Worm (Caenorhabditis elegans): ENCODE measurements around the gene F26F4.8.

F26F4.8 gene

ce11 chrIII:4934896-4935628 is 29.8 kb upstream of the F26F4.8 start, which contains the start of gene mrps-18C:
mrps-18C (plus strand) TSS chrIII:4935578.
- peak; percentile 40 for TF ChIP-seq dpl-1 (GFP tag; optimal IDR thresholded peaks at IDR 0.05)
- TF ChIP-seq lin-38 (GFP tag; IDR thresholded peaks at IDR 0.05), result no peak
- no peak for TF ChIP-seq ctbp-1 (GFP tag; IDR thresholded peaks at IDR 0.05)
- TF ChIP-seq Y48G9A.11 (GFP tag; IDR thresholded peaks at IDR 0.05), result peak; percentile 60; the same call in 1 of the 2 replicates
- TF ChIP-seq lsy-2 (tag; optimal IDR thresholded peaks at IDR 0.05), result peak in 1 of 2 experiments; percentile 52
- TF ChIP-seq aha-1 (tag), result peak; percentile 73
- peak; percentile 59 for TF ChIP-seq mes-2 (tag; optimal IDR thresholded peaks at IDR 0.05; ENCODE audit: poor library complexity, severe bottlenecking)
- TF ChIP-seq unc-62 (GFP tag; optimal IDR thresholded peaks at IDR 0.05 in 1 of 2), result peak in 1 of 2 experiments; percentile 28
- TF ChIP-seq unc-62 (tag; optimal IDR thresholded peaks at IDR 0.05), result no peak
- TF ChIP-seq nhr-28 (tag; optimal IDR thresholded peaks at IDR 0.05), result no peak
- peak; percentile 93 for TF ChIP-seq T20F7.1 (GFP tag; optimal IDR thresholded peaks at IDR 0.05)

ce11 chrIII:4932203-4932699 is 27.0 kb upstream of the F26F4.8 start, which contains the start of the genes C26E6.12 and eri-9:
C26E6.12 (minus strand) TSS chrIII:4932253.
eri-9 (plus strand) TSS chrIII:4932450.
- TF ChIP-seq jun-1 (tag; optimal IDR thresholded peaks at IDR 0.05) (no peak), zip-11 (GFP tag; IDR thresholded peaks at IDR 0.05) (no peak)

ce11 chrIII:4930154-4930679 is 24.9 kb upstream of the F26F4.8 start, which contains the start of gene set-2:
set-2 (minus strand) TSS chrIII:4930204.
- TF ChIP-seq unc-62 (GFP tag; optimal IDR thresholded peaks at IDR 0.05 in 1 of 2), result no peak
- TF ChIP-seq unc-62 (tag; optimal IDR thresholded peaks at IDR 0.05), result no peak
- peak; percentile 91 for TF ChIP-seq dpl-1 (GFP tag; optimal IDR thresholded peaks at IDR 0.05)
- no peak for TF ChIP-seq zag-1 (tag; optimal IDR thresholded peaks at IDR 0.05)
- peak; percentile 90 for TF ChIP-seq dmd-9 (GFP tag; IDR thresholded peaks at IDR 0.05)
- no peak for TF ChIP-seq nhr-76 (tag; optimal IDR thresholded peaks at IDR 0.05)
- peak; percentile 68 for TF ChIP-seq Y48G9A.11 (GFP tag; IDR thresholded peaks at IDR 0.05)
- 0 out of 2 replicates have a peak, but pooled peaks have one; percentile 42 for TF ChIP-seq dmd-8 (GFP tag; IDR thresholded peaks at IDR 0.05)
- TF ChIP-seq lin-13 (GFP tag; optimal IDR thresholded peaks at IDR 0.05), result peak; percentile 42
- TF ChIP-seq Y5F2A.4 (GFP tag; optimal IDR thresholded peaks at IDR 0.05), result no peak
- TF ChIP-seq lsy-2 (tag; optimal IDR thresholded peaks at IDR 0.05), result peak in 1 of 2 experiments; percentile 66
- no peak for TF ChIP-seq ceh-82 (tag; optimal IDR thresholded peaks at IDR 0.05)
- no peak for TF ChIP-seq T20F7.1 (GFP tag; optimal IDR thresholded peaks at IDR 0.05)
- TF ChIP-seq unc-39 (tag; optimal IDR thresholded peaks at IDR 0.05), result no peak
- TF ChIP-seq ceh-32 (tag; optimal IDR thresholded peaks at IDR 0.05; ENCODE audit: poor library complexity), result no peak
- peak; percentile 47 for TF ChIP-seq hlh-30 (tag; optimal IDR thresholded peaks at IDR 0.05; ENCODE audit: insufficient read depth)
- peak; percentile 99 for TF ChIP-seq mes-2 (tag; optimal IDR thresholded peaks at IDR 0.05; ENCODE audit: poor library complexity, severe bottlenecking)
- TF ChIP-seq ama-1 (optimal IDR thresholded peaks at IDR 0.05), result peak; percentile 2
- TF ChIP-seq ZK337.2 (GFP tag; IDR thresholded peaks at IDR 0.05), result peak; percentile 89
- TF ChIP-seq unc-130 (GFP tag; optimal IDR thresholded peaks at IDR 0.05), result peak; percentile 98
- no peak for TF ChIP-seq ztf-11 (tag; optimal IDR thresholded peaks at IDR 0.05)
- no peak for TF ChIP-seq sdz-12 (GFP tag; optimal IDR thresholded peaks at IDR 0.05)
- TF ChIP-seq madf-9 (GFP tag; conservative IDR thresholded peaks at IDR 0.05), result 0 out of 2 replicates have a peak, but pooled peaks have one; percentile 20
- TF ChIP-seq vab-7 (GFP tag; IDR thresholded peaks at IDR 0.05), result 0 out of 2 replicates have a peak, but pooled peaks have one; percentile 18
- no peak for TF ChIP-seq egl-43 (GFP tag; IDR thresholded peaks at IDR 0.05)
- TF ChIP-seq skn-1 (tag; optimal IDR thresholded peaks at IDR 0.05), result no peak
- no peak for TF ChIP-seq nhr-28 (tag; optimal IDR thresholded peaks at IDR 0.05)
- peak; percentile 23 for TF ChIP-seq rbr-2 (tag; optimal IDR thresholded peaks at IDR 0.05)
- peak in 1 of 2 experiments; percentile 17 for TF ChIP-seq daf-16 (GFP tag; optimal IDR thresholded peaks at IDR 0.05)
- TF ChIP-seq daf-16 (tag; optimal IDR thresholded peaks at IDR 0.05), result peak; percentile 5
- TF ChIP-seq fkh-10 (GFP tag; optimal IDR thresholded peaks at IDR 0.05), result no peak
- peak; percentile 75 for TF ChIP-seq lin-38 (GFP tag; IDR thresholded peaks at IDR 0.05)
- TF ChIP-seq madf-5 (GFP tag; IDR thresholded peaks at IDR 0.05), result no peak
- peak; percentile 32 for TF ChIP-seq hlh-11 (tag; optimal IDR thresholded peaks at IDR 0.05)
- peak; percentile 43 for TF ChIP-seq mxl-3 (GFP tag; optimal IDR thresholded peaks at IDR 0.05)
- peak; percentile 47; the same call in 1 of the 2 replicates for TF ChIP-seq ceh-20 (GFP tag; IDR thresholded peaks at IDR 0.05)
- TF ChIP-seq nhr-102 (tag; optimal IDR thresholded peaks at IDR 0.05), result peak; percentile 29
- TF ChIP-seq ceh-62 (tag; optimal IDR thresholded peaks at IDR 0.05), result no peak
- TF ChIP-seq duxl-1 (tag; optimal IDR thresholded peaks at IDR 0.05; ENCODE audit: poor library complexity), result peak; percentile 64
- peak; percentile 91 for TF ChIP-seq aha-1 (tag)
